Fruit fly (Drosophila melanogaster): ENCODE measurements around the gene APC7.

Gene APC7

DNA sequence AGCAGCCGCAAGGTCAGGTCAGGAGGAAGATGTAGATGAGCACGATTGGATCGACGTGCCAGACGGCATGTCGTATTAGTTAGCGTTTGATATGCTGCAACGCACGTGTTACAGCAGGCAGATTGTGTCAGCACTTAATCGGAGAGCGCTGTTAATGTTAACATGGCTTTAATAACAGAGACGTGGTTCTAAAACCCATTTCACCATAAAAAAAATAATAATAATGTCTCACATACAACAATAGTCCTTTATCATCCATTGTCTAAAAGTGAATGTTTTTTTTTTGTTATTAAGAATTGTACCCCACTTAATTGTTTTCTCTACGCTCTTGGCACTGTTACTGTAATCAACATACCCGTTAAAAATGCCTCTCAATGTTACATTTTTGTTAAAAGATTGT lies 2.3 kb downstream of the APC7 start (continued):
- no peak for TF ChIP-seq shn (GFP tag; optimal IDR thresholded peaks at IDR 0.05)
- peak; percentile 19 for TF ChIP-seq kah (GFP tag; optimal IDR thresholded peaks at IDR 0.05)
- TF ChIP-seq Nf-YC (tag; optimal IDR thresholded peaks at IDR 0.05), result no peak
- peak; percentile 29 for TF ChIP-seq CG4617 (GFP tag; optimal IDR thresholded peaks at IDR 0.05; ENCODE audit: borderline replicate concordance)

- TF ChIP-seq otp (GFP tag; IDR thresholded peaks at IDR 0.05), result peak; percentile 32; the same call in 1 of the 3 replicates
- no peak for TF ChIP-seq CG6254 (GFP tag; optimal IDR thresholded peaks at IDR 0.05)
- TF ChIP-seq Jarid2 (GFP tag; optimal IDR thresholded peaks at IDR 0.05), result peak; percentile 91
- peak; percentile 48; the same call in 1 of the 2 replicates for TF ChIP-seq Bgb (GFP tag; IDR thresholded peaks at IDR 0.05; ENCODE audit: partially characterized antibody)
- no peak for TF ChIP-seq CG7963 (GFP tag; IDR thresholded peaks at IDR 0.05; ENCODE audit: partially characterized antibody)
- TF ChIP-seq Dbx (GFP tag; IDR thresholded peaks at IDR 0.05), result no peak
- no peak for TF ChIP-seq CG6654 (GFP tag; optimal IDR thresholded peaks at IDR 0.05)
- no peak for TF ChIP-seq ind (GFP tag; optimal IDR thresholded peaks at IDR 0.05)
- no peak for TF ChIP-seq lov (optimal IDR thresholded peaks at IDR 0.05)
- TF ChIP-seq lov (GFP tag; IDR thresholded peaks at IDR 0.05), result no peak
- peak; percentile 37 for TF ChIP-seq gro (GFP tag; optimal IDR thresholded peaks at IDR 0.05)
- TF ChIP-seq CG13894 (tag; optimal IDR thresholded peaks at IDR 0.05), result peak; percentile 12
- no peak for TF ChIP-seq ssp (GFP tag; IDR thresholded peaks at IDR 0.05)
- TF ChIP-seq CG1647 (GFP tag; optimal IDR thresholded peaks at IDR 0.05), result no peak
- TF ChIP-seq CG16779 (GFP tag; IDR thresholded peaks at IDR 0.05), result no peak
- no peak for TF ChIP-seq peb (GFP tag; IDR thresholded peaks at IDR 0.05)
- TF ChIP-seq CG10267 (tag; optimal IDR thresholded peaks at IDR 0.05), result no peak
- no peak for TF ChIP-seq phol (tag; optimal IDR thresholded peaks at IDR 0.05)
- TF ChIP-seq abd-A (tag; optimal IDR thresholded peaks at IDR 0.05), result no peak
- TF ChIP-seq Med (GFP tag), result peak; percentile 86
- TF ChIP-seq scrt (GFP tag; optimal IDR thresholded peaks at IDR 0.05), result no peak
- no peak for TF ChIP-seq CG13296 (GFP tag; optimal IDR thresholded peaks at IDR 0.05)
- peak; percentile 86 for TF ChIP-seq chm (GFP tag; IDR thresholded peaks at IDR 0.05)
- TF ChIP-seq chn (GFP tag; optimal IDR thresholded peaks at IDR 0.05), result no peak
- TF ChIP-seq CG7928 (GFP tag; optimal IDR thresholded peaks at IDR 0.05), result no peak
- TF ChIP-seq hth (optimal IDR thresholded peaks at IDR 0.05), result no peak
- peak; percentile 41 for TF ChIP-seq CG17568 (GFP tag; optimal IDR thresholded peaks at IDR 0.05)
- TF ChIP-seq bbx (GFP tag; IDR thresholded peaks at IDR 0.05; ENCODE audit: partially characterized antibody), result peak; percentile 33; the same call in 1 of the 2 replicates
- TF ChIP-seq CG2199 (GFP tag; IDR thresholded peaks at IDR 0.05), result peak; percentile 77
- TF ChIP-seq CG6765 (GFP tag; optimal IDR thresholded peaks at IDR 0.05), result no peak
- TF ChIP-seq Atf-2 (GFP tag; optimal IDR thresholded peaks at IDR 0.05), result no peak
- no peak for TF ChIP-seq pan (optimal IDR thresholded peaks at IDR 0.05)
- TF ChIP-seq pan (GFP tag; optimal IDR thresholded peaks at IDR 0.05 in 1 of 2, IDR thresholded peaks at IDR 0.05 in 1 of 2), result peak in 1 of 2 experiments; percentile 13
- no peak for TF ChIP-seq chinmo (GFP tag; IDR thresholded peaks at IDR 0.05; ENCODE audit: partially characterized antibody)
- no peak for TF ChIP-seq gfzf (GFP tag; optimal IDR thresholded peaks at IDR 0.05)
- no peak for TF ChIP-seq B-H2 (GFP tag; optimal IDR thresholded peaks at IDR 0.05)
- TF ChIP-seq CG1603 (tag; optimal IDR thresholded peaks at IDR 0.05), result peak; percentile 8
- no peak for TF ChIP-seq CG31365 (tag; optimal IDR thresholded peaks at IDR 0.05)
- TF ChIP-seq ci (GFP tag; IDR thresholded peaks at IDR 0.05), result peak; percentile 54; the same call in 2 of the 3 replicates
- TF ChIP-seq CG14014 (GFP tag; IDR thresholded peaks at IDR 0.05), result peak; percentile 31; the same call in 1 of the 2 replicates
- TF ChIP-seq Adf1 (GFP tag; IDR thresholded peaks at IDR 0.05), result peak; percentile 91
- TF ChIP-seq CG13775 (GFP tag; optimal IDR thresholded peaks at IDR 0.05), result no peak
- no peak for TF ChIP-seq CG2202 (tag; optimal IDR thresholded peaks at IDR 0.05)
- TF ChIP-seq CHES-1-like (GFP tag; optimal IDR thresholded peaks at IDR 0.05), result no peak
- TF ChIP-seq CG6791 (GFP tag; IDR thresholded peaks at IDR 0.05; ENCODE audit: partially characterized antibody), result peak; percentile 21; the same call in 1 of the 3 replicates
- TF ChIP-seq CG12744 (GFP tag; optimal IDR thresholded peaks at IDR 0.05), result no peak
These were observed 3.0 kb downstream of the APC7 start, which contains the start of gene pigs for dm6 chrX:6599880-6600279. TSS of gene pigs (plus strand) at chrX:6600062.

All from whole organism, embryonic.